Fruit fly (Drosophila melanogaster): ENCODE results near the gene CG5854.

The CG5854 gene

dm6 chr3R:23889922-23890321 lies 43.8 kb upstream of the CG5854 start, which contains the start of gene Pli (continued):
- no peak for TF ChIP-seq wdn (GFP tag; IDR thresholded peaks at IDR 0.05)
- TF ChIP-seq CG17829 (tag; optimal IDR thresholded peaks at IDR 0.05) = peak; percentile 31
- peak; percentile 9 for TF ChIP-seq CG4424 (GFP tag; optimal IDR thresholded peaks at IDR 0.05)
- TF ChIP-seq Aef1 (GFP tag; IDR thresholded peaks at IDR 0.05) = no peak
- peak; percentile 7 for TF ChIP-seq dm (GFP tag; optimal IDR thresholded peaks at IDR 0.05)
- TF ChIP-seq CG16863 (GFP tag; optimal IDR thresholded peaks at IDR 0.05) = no peak
- TF ChIP-seq Dad (GFP tag; optimal IDR thresholded peaks at IDR 0.05) = peak; percentile 12
- peak; percentile 55 for TF ChIP-seq B-H2 (GFP tag; optimal IDR thresholded peaks at IDR 0.05)
- peak; percentile 30 for TF ChIP-seq scrt (GFP tag; optimal IDR thresholded peaks at IDR 0.05)
- TF ChIP-seq CG17912 (GFP tag; optimal IDR thresholded peaks at IDR 0.05) = peak; percentile 30
- peak; percentile 76 for TF ChIP-seq pita (GFP tag; optimal IDR thresholded peaks at IDR 0.05)
- peak; percentile 9 for TF ChIP-seq CG8388 (GFP tag; optimal IDR thresholded peaks at IDR 0.05)
- TF ChIP-seq CG33557 (GFP tag; optimal IDR thresholded peaks at IDR 0.05) = peak; percentile 2
- peak; percentile 98 for TF ChIP-seq pzg (GFP tag; optimal IDR thresholded peaks at IDR 0.05)
- peak; percentile 91 for TF ChIP-seq CG15514 (GFP tag; optimal IDR thresholded peaks at IDR 0.05)
- TF ChIP-seq Deaf1 (tag; optimal IDR thresholded peaks at IDR 0.05) = peak; percentile 44
- TF ChIP-seq sd (tag; optimal IDR thresholded peaks at IDR 0.05) = peak; percentile 49
- TF ChIP-seq insv (GFP tag; optimal IDR thresholded peaks at IDR 0.05) = peak in 1 of 2 experiments; percentile 48
- TF ChIP-seq stwl (tag; optimal IDR thresholded peaks at IDR 0.05) = peak; percentile 62
- TF ChIP-seq zen (tag; optimal IDR thresholded peaks at IDR 0.05) = peak; percentile 32
- TF ChIP-seq CG31365 (tag; optimal IDR thresholded peaks at IDR 0.05) = no peak
- TF ChIP-seq CG34376 (GFP tag; optimal IDR thresholded peaks at IDR 0.05) = peak; percentile 11
- TF ChIP-seq Ets65A (GFP tag) = peak; percentile 28
- no peak for TF ChIP-seq ham (GFP tag; IDR thresholded peaks at IDR 0.05)
- no peak for TF ChIP-seq Xrp1 (GFP tag; IDR thresholded peaks at IDR 0.05)
- TF ChIP-seq Nf-YA (GFP tag; IDR thresholded peaks at IDR 0.05) = no peak
- TF ChIP-seq CG33213 (GFP tag; optimal IDR thresholded peaks at IDR 0.05) = peak; percentile 46
- TF ChIP-seq trem (tag; optimal IDR thresholded peaks at IDR 0.05) = peak; percentile 75
- peak; percentile 56 for TF ChIP-seq CTCF (GFP tag; optimal IDR thresholded peaks at IDR 0.05)
- peak; percentile 40 for TF ChIP-seq grn (GFP tag; optimal IDR thresholded peaks at IDR 0.05)
- TF ChIP-seq MESR4 (GFP tag; optimal IDR thresholded peaks at IDR 0.05) = peak; percentile 28
- TF ChIP-seq CG13894 (tag; optimal IDR thresholded peaks at IDR 0.05) = peak; percentile 66
- no peak for TF ChIP-seq E2f1 (GFP tag; IDR thresholded peaks at IDR 0.05)
- TF ChIP-seq kah (GFP tag; optimal IDR thresholded peaks at IDR 0.05) = peak; percentile 73
- TF ChIP-seq PHDP (tag; optimal IDR thresholded peaks at IDR 0.05) = peak; percentile 18
- TF ChIP-seq zfh2 (GFP tag; optimal IDR thresholded peaks at IDR 0.05) = no peak
- TF ChIP-seq Hr78 (GFP tag; optimal IDR thresholded peaks at IDR 0.05) = peak in 1 of 2 experiments; percentile 5
- TF ChIP-seq CG17186 (GFP tag; optimal IDR thresholded peaks at IDR 0.05) = peak; percentile 41
- TF ChIP-seq gfzf (GFP tag; optimal IDR thresholded peaks at IDR 0.05) = peak; percentile 99
- peak in 1 of 2 experiments; percentile 40 for TF ChIP-seq Eip74EF (GFP tag; optimal IDR thresholded peaks at IDR 0.05)
- TF ChIP-seq Dek (tag; optimal IDR thresholded peaks at IDR 0.05) = peak; percentile 36
- no peak for TF ChIP-seq CG16813 (GFP tag; IDR thresholded peaks at IDR 0.05; ENCODE audit: partially characterized antibody)
- no peak for TF ChIP-seq CG14860 (GFP tag; IDR thresholded peaks at IDR 0.05; ENCODE audit: partially characterized antibody)
- peak; percentile 12 for TF ChIP-seq CG17359 (tag; optimal IDR thresholded peaks at IDR 0.05)
- TF ChIP-seq mirr (GFP tag; optimal IDR thresholded peaks at IDR 0.05) = peak; percentile 1
- TF ChIP-seq exex (tag; optimal IDR thresholded peaks at IDR 0.05) = peak; percentile 23
- no peak for TF ChIP-seq CG2889 (GFP tag; IDR thresholded peaks at IDR 0.05)
- peak; percentile 81 for TF ChIP-seq Lhr (GFP tag; optimal IDR thresholded peaks at IDR 0.05)
- peak; percentile 22 for TF ChIP-seq HmgD (GFP tag; optimal IDR thresholded peaks at IDR 0.05)
- TF ChIP-seq CG15601 (tag; optimal IDR thresholded peaks at IDR 0.05) = peak; percentile 49
